Fruit fly (Drosophila melanogaster): ENCODE measurements around the gene sov.

sov gene

dm6 chrX:6719968-6720367, 36.2 kb upstream of the sov start:
- TF ChIP-seq CG10147 (GFP tag; optimal IDR thresholded peaks at IDR 0.05), result no peak
- TF ChIP-seq fd96Cb (tag; optimal IDR thresholded peaks at IDR 0.05), result no peak
- 0 out of 2 replicates have a peak, but pooled peaks have one; percentile 21 for TF ChIP-seq NFAT (GFP tag; IDR thresholded peaks at IDR 0.05)
- no peak for TF ChIP-seq Neu2 (GFP tag; optimal IDR thresholded peaks at IDR 0.05; ENCODE audit: borderline replicate concordance)
- TF ChIP-seq CG16815 (GFP tag; optimal IDR thresholded peaks at IDR 0.05), result no peak
- no peak for TF ChIP-seq sd (tag; optimal IDR thresholded peaks at IDR 0.05)
- peak; percentile 11 for TF ChIP-seq dmrt99B (tag; optimal IDR thresholded peaks at IDR 0.05)
- TF ChIP-seq HHEX (GFP tag; optimal IDR thresholded peaks at IDR 0.05), result peak; percentile 6
- TF ChIP-seq Dll (GFP tag; IDR thresholded peaks at IDR 0.05; ENCODE audit: partially characterized antibody), result no peak
- no peak for TF ChIP-seq chinmo (GFP tag; IDR thresholded peaks at IDR 0.05; ENCODE audit: partially characterized antibody)
- no peak for TF ChIP-seq peb (GFP tag; IDR thresholded peaks at IDR 0.05)
- peak; percentile 10 for TF ChIP-seq CG7987 (GFP tag; optimal IDR thresholded peaks at IDR 0.05)
- TF ChIP-seq jigr1 (GFP tag; IDR thresholded peaks at IDR 0.05), result no peak
- no peak for TF ChIP-seq H15 (GFP tag; IDR thresholded peaks at IDR 0.05)
- no peak for TF ChIP-seq crp (GFP tag; optimal IDR thresholded peaks at IDR 0.05)
- TF ChIP-seq ara (GFP tag; IDR thresholded peaks at IDR 0.05), result 0 out of 2 replicates have a peak, but pooled peaks have one; percentile 41
- TF ChIP-seq corto (GFP tag; optimal IDR thresholded peaks at IDR 0.05), result no peak
- no peak for TF ChIP-seq kay (GFP tag; optimal IDR thresholded peaks at IDR 0.05)
- TF ChIP-seq shn (GFP tag; optimal IDR thresholded peaks at IDR 0.05), result no peak
- no peak for TF ChIP-seq CG7963 (GFP tag; IDR thresholded peaks at IDR 0.05; ENCODE audit: partially characterized antibody)
- no peak for TF ChIP-seq chif (GFP tag; optimal IDR thresholded peaks at IDR 0.05)
- 0 out of 2 replicates have a peak, but pooled peaks have one; percentile 22 for TF ChIP-seq Xrp1 (GFP tag; IDR thresholded peaks at IDR 0.05)
- TF ChIP-seq sima (GFP tag; optimal IDR thresholded peaks at IDR 0.05), result no peak
- TF ChIP-seq nerfin-1 (tag; optimal IDR thresholded peaks at IDR 0.05), result peak; percentile 12
- no peak for TF ChIP-seq nerfin-2 (GFP tag; IDR thresholded peaks at IDR 0.05; ENCODE audit: partially characterized antibody)
- TF ChIP-seq CG14860 (GFP tag; IDR thresholded peaks at IDR 0.05; ENCODE audit: partially characterized antibody), result no peak
- TF ChIP-seq Bgb (GFP tag; IDR thresholded peaks at IDR 0.05; ENCODE audit: partially characterized antibody), result no peak
- no peak for TF ChIP-seq CG11456 (GFP tag; IDR thresholded peaks at IDR 0.05)
- TF ChIP-seq cas (GFP tag; IDR thresholded peaks at IDR 0.05), result no peak
- TF ChIP-seq CG11247 (GFP tag; IDR thresholded peaks at IDR 0.05), result peak; percentile 46
- no peak for TF ChIP-seq CG8290 (GFP tag; optimal IDR thresholded peaks at IDR 0.05)
- TF ChIP-seq CG8290 (tag; optimal IDR thresholded peaks at IDR 0.05), result peak in 1 of 2 experiments; percentile 1
- TF ChIP-seq CkIIα-i1 (GFP tag; IDR thresholded peaks at IDR 0.05), result no peak
- peak; percentile 7 for TF ChIP-seq CG12769 (tag; optimal IDR thresholded peaks at IDR 0.05)
- TF ChIP-seq Awh (GFP tag; IDR thresholded peaks at IDR 0.05), result peak; percentile 51; the same call in 1 of the 2 replicates
- TF ChIP-seq al (GFP tag; IDR thresholded peaks at IDR 0.05), result peak; percentile 24; the same call in 1 of the 2 replicates
- peak; percentile 29; the same call in 1 of the 2 replicates for TF ChIP-seq vvl (GFP tag; IDR thresholded peaks at IDR 0.05)
- no peak for TF ChIP-seq wor (GFP tag; IDR thresholded peaks at IDR 0.05)
- peak; percentile 5 for TF ChIP-seq PHDP (tag; optimal IDR thresholded peaks at IDR 0.05)
- TF ChIP-seq H2.0 (GFP tag; IDR thresholded peaks at IDR 0.05), result no peak
- no peak for TF ChIP-seq mld (GFP tag; IDR thresholded peaks at IDR 0.05; ENCODE audit: partially characterized antibody)
- no peak for TF ChIP-seq slou (GFP tag; optimal IDR thresholded peaks at IDR 0.05)
- peak; percentile 25 for TF ChIP-seq Blimp-1 (GFP tag; optimal IDR thresholded peaks at IDR 0.05)
- TF ChIP-seq CG17568 (GFP tag; optimal IDR thresholded peaks at IDR 0.05), result peak; percentile 24
- no peak for TF ChIP-seq bowl (GFP tag; IDR thresholded peaks at IDR 0.05)
- no peak for TF ChIP-seq aop (GFP tag; IDR thresholded peaks at IDR 0.05)
- TF ChIP-seq CG2875 (GFP tag; optimal IDR thresholded peaks at IDR 0.05), result no peak
- TF ChIP-seq dimm (GFP tag; IDR thresholded peaks at IDR 0.05), result no peak
- no peak for TF ChIP-seq mirr (GFP tag; optimal IDR thresholded peaks at IDR 0.05)
- no peak for TF ChIP-seq CG1529 (GFP tag; optimal IDR thresholded peaks at IDR 0.05)
- peak; percentile 60; the same call in 1 of the 2 replicates for TF ChIP-seq CG14014 (GFP tag; IDR thresholded peaks at IDR 0.05)
